Fruit fly (Drosophila melanogaster) whole organism, embryonic: Measurements from ENCODE around the gene CNMaR.
A peak's percentile ranks its signal among the peaks of the same experiment; 100 is the strongest.

Source experiments
- C15 ChIP-seq: fragments of 200-800 bp; sonication (Bioruptor generic); IDR thresholded peaks from 3 replicates; pipeline ENCODE4 v1.3.6; 2022; ENCODE audit warnings: missing biosample characterization, missing genetic modification characterization
- CG11093 ChIP-seq: fragments of 200-800 bp; sonication (Bioruptor generic); IDR thresholded peaks from 3 replicates; pipeline ENCODE4 v1.3.6; 2022; ENCODE audit warnings: missing biosample characterization, missing genetic modification characterization
- CG11398 ChIP-seq: fragments of 200-800 bp; sonication (Bioruptor generic); optimal IDR thresholded peaks from 2 replicates; lab custom pipeline; 2016; ENCODE audit warnings: missing biosample characterization, missing genetic modification characterization
- CG11560 ChIP-seq: fragments of 200-800 bp; sonication (Bioruptor generic); IDR thresholded peaks from 3 replicates; pipeline ENCODE4 v1.3.6; 2022; ENCODE audit warnings: missing biosample characterization, missing genetic modification characterization
- CG11723 ChIP-seq: fragments of 200-800 bp; sonication (Bioruptor generic); optimal IDR thresholded peaks from 2 replicates; lab custom pipeline; 2017; ENCODE audit warnings: missing biosample characterization, mild to moderate bottlenecking, missing genetic modification characterization
- CG12071 ChIP-seq: fragments of 200-800 bp; sonication (Bioruptor generic); optimal IDR thresholded peaks from 3 replicates; lab custom pipeline; 2018; ENCODE audit warnings: missing biosample characterization, mild to moderate bottlenecking, missing genetic modification characterization
- CG12236 ChIP-seq: fragments of 200-800 bp; sonication (Bioruptor generic); optimal IDR thresholded peaks from 2 replicates; lab custom pipeline; 2016; ENCODE audit warnings: missing biosample characterization, missing genetic modification characterization
- CG12744 ChIP-seq: fragments of 200-800 bp; sonication (Bioruptor generic); optimal IDR thresholded peaks from 2 replicates; lab custom pipeline; 2016; ENCODE audit warnings: missing biosample characterization, missing genetic modification characterization
- CG14710 ChIP-seq: fragments of 200-800 bp; sonication (Bioruptor generic); optimal IDR thresholded peaks from 3 replicates; lab custom pipeline; 2019; ENCODE audit warnings: missing biosample characterization, mild to moderate bottlenecking, missing genetic modification characterization, moderate library complexity
- CG16779 ChIP-seq: fragments of 200-800 bp; sonication (Bioruptor generic); IDR thresholded peaks from 2 replicates; pipeline ENCODE4 v1.3.6; 2022; ENCODE audit warnings: missing biosample characterization, missing genetic modification characterization
- CG16815 ChIP-seq: fragments of 200-800 bp; sonication (Bioruptor generic); optimal IDR thresholded peaks from 3 replicates; lab custom pipeline; 2017; ENCODE audit warnings: missing biosample characterization, mild to moderate bottlenecking, missing genetic modification characterization
- CG18764 ChIP-seq: fragments of 200-800 bp; sonication (Bioruptor generic); optimal IDR thresholded peaks from 3 replicates; lab custom pipeline; 2016; ENCODE audit warnings: missing biosample characterization, missing genetic modification characterization
- CG2712 ChIP-seq: fragments of 200-800 bp; optimal IDR thresholded peaks from 3 replicates; lab custom pipeline; 2019; ENCODE audit warnings: missing biosample characterization, mild to moderate bottlenecking, missing genetic modification characterization, moderate library complexity
- CG30403 ChIP-seq: fragments of 200-800 bp; sonication (Bioruptor generic); optimal IDR thresholded peaks from 3 replicates; lab custom pipeline; 2016; ENCODE audit warnings: missing biosample characterization, missing genetic modification characterization
- CG32772 ChIP-seq: fragments of 200-800 bp; sonication (Bioruptor generic); IDR thresholded peaks from 2 replicates; pipeline ENCODE4 v1.3.6; 2022; ENCODE audit warnings: missing biosample characterization, missing genetic modification characterization
- CG3847 ChIP-seq: fragments of 200-800 bp; sonication (Bioruptor generic); IDR thresholded peaks from 2 replicates; pipeline ENCODE4 v1.3.6; 2022; ENCODE audit warnings: missing biosample characterization, missing genetic modification characterization
- CG5953 ChIP-seq: fragments of 200-800 bp; sonication (Bioruptor generic); IDR thresholded peaks from 2 replicates; pipeline ENCODE4 v1.3.6; 2022; ENCODE audit warnings: missing biosample characterization, missing genetic modification characterization
- CG6689 ChIP-seq: fragments of 200-800 bp; sonication (Bioruptor generic); IDR thresholded peaks from 2 replicates; pipeline ENCODE4 v1.3.6; 2022; ENCODE audit warnings: missing biosample characterization, missing genetic modification characterization
- CG6854 ChIP-seq: fragments of 200-800 bp; sonication (Bioruptor generic); optimal IDR thresholded peaks from 3 replicates; lab custom pipeline; 2017; ENCODE audit warnings: missing biosample characterization, mild to moderate bottlenecking, missing genetic modification characterization
- CG7271 ChIP-seq: fragments of 200-800 bp; sonication (Bioruptor generic); optimal IDR thresholded peaks from 2 replicates; lab custom pipeline; 2018; ENCODE audit warnings: missing biosample characterization, mild to moderate bottlenecking, missing genetic modification characterization, moderate library complexity
- CG8388 ChIP-seq: fragments of 200-800 bp; sonication (Bioruptor generic); optimal IDR thresholded peaks from 2 replicates; lab custom pipeline; 2019; ENCODE audit warnings: missing biosample characterization, mild to moderate bottlenecking, missing genetic modification characterization, moderate library complexity
- CG8478 ChIP-seq: fragments of >200 bp; optimal IDR thresholded peaks from 2 replicates; lab custom pipeline; 2018
- Eip74EF ChIP-seq, 2 experiments: fragments of 200-800 bp in 1 of 2; fragments of >200 bp in 1 of 2; sonication (Bioruptor generic) in 1 of 2; optimal IDR thresholded peaks; 2 replicates each; lab custom pipeline; 2017 to 2019; ENCODE audit warnings: missing biosample characterization in 2 of 2, missing genetic modification characterization in 2 of 2, mild to moderate bottlenecking in 1 of 2, moderate library complexity in 1 of 2
- HLH4C ChIP-seq: fragments of 200-800 bp; sonication (Bioruptor generic); IDR thresholded peaks from 3 replicates; pipeline ENCODE4 v1.3.6; 2022; ENCODE audit warnings: missing biosample characterization, missing genetic modification characterization; ENCODE audit not compliant: partially characterized antibody
- Hey ChIP-seq: fragments of 200-800 bp; sonication (Bioruptor generic); optimal IDR thresholded peaks from 3 replicates; lab custom pipeline; 2018; ENCODE audit warnings: missing biosample characterization, mild to moderate bottlenecking, missing genetic modification characterization
- HmgD ChIP-seq: fragments of 200-800 bp; sonication (Bioruptor generic); optimal IDR thresholded peaks from 3 replicates; lab custom pipeline; 2016; ENCODE audit warnings: missing biosample characterization, missing genetic modification characterization
- Lim3 ChIP-seq: fragments of 200-800 bp; sonication (Bioruptor generic); IDR thresholded peaks from 2 replicates; pipeline ENCODE4 v1.3.6; 2022; ENCODE audit warnings: missing biosample characterization, missing genetic modification characterization
- Oli ChIP-seq: fragments of 200-800 bp; sonication (Bioruptor generic); optimal IDR thresholded peaks from 2 replicates; lab custom pipeline; 2018; ENCODE audit warnings: missing biosample characterization, mild to moderate bottlenecking, missing genetic modification characterization, moderate library complexity
- Ptx1 ChIP-seq: fragments of 200-800 bp; sonication (Bioruptor generic); IDR thresholded peaks from 2 replicates; pipeline ENCODE4 v1.3.6; 2022; ENCODE audit warnings: missing biosample characterization, missing genetic modification characterization
- Side ChIP-seq: fragments of 200-800 bp; sonication (Bioruptor generic); optimal IDR thresholded peaks from 2 replicates; lab custom pipeline; 2016; ENCODE audit warnings: missing biosample characterization, missing genetic modification characterization
- Sin3A ChIP-seq: fragments of >200 bp; optimal IDR thresholded peaks from 2 replicates; lab custom pipeline; 2018
- bab2 ChIP-seq: fragments of 200-800 bp; sonication (Bioruptor generic); optimal IDR thresholded peaks from 2 replicates; lab custom pipeline; 2016; ENCODE audit warnings: missing biosample characterization, missing genetic modification characterization
- crp ChIP-seq, 2 experiments: fragments of 200-800 bp; sonication (Bioruptor generic); optimal IDR thresholded peaks; 2 replicates in 1 of 2; 3 replicates in 1 of 2; lab custom pipeline; 2017; ENCODE audit warnings: missing biosample characterization in 2 of 2, missing genetic modification characterization in 2 of 2, mild to moderate bottlenecking in 1 of 2, moderate library complexity in 1 of 2
- dpn ChIP-seq, 2 experiments: fragments of 200-800 bp; sonication (Bioruptor generic); optimal IDR thresholded peaks; 3 replicates each; lab custom pipeline; 2016; ENCODE audit warnings: missing biosample characterization in 2 of 2, missing genetic modification characterization in 2 of 2
- fd3F ChIP-seq: fragments of 200-800 bp; sonication (Bioruptor generic); optimal IDR thresholded peaks from 2 replicates; lab custom pipeline; 2018; ENCODE audit warnings: missing biosample characterization, mild to moderate bottlenecking, missing genetic modification characterization, moderate library complexity
- fd96Cb ChIP-seq: fragments of 200-800 bp; sonication (Bioruptor generic); optimal IDR thresholded peaks from 2 replicates; lab custom pipeline; 2018; ENCODE audit warnings: missing biosample characterization, mild to moderate bottlenecking, missing genetic modification characterization, moderate library complexity
- ftz-f1 ChIP-seq: fragments of 200-800 bp; sonication (Bioruptor generic); optimal IDR thresholded peaks from 2 replicates; lab custom pipeline; 2016; ENCODE audit warnings: missing biosample characterization, missing genetic modification characterization
- gcm2 ChIP-seq: fragments of 200-800 bp; sonication (Bioruptor generic); optimal IDR thresholded peaks from 2 replicates; lab custom pipeline; 2016; ENCODE audit warnings: missing biosample characterization, missing genetic modification characterization
- maf-S ChIP-seq: fragments of 200-800 bp; sonication (Bioruptor generic); optimal IDR thresholded peaks from 2 replicates; lab custom pipeline; 2016; ENCODE audit warnings: missing biosample characterization, missing genetic modification characterization
- nom ChIP-seq: fragments of 200-800 bp; sonication (Bioruptor generic); optimal IDR thresholded peaks from 2 replicates; lab custom pipeline; 2017; ENCODE audit warnings: missing biosample characterization, missing genetic modification characterization, mild to moderate bottlenecking, moderate library complexity, missing genetic modification reagents
- p53 ChIP-seq: fragments of 200-800 bp; sonication (Bioruptor generic); optimal IDR thresholded peaks from 2 replicates; lab custom pipeline; 2016; ENCODE audit warnings: missing biosample characterization, missing genetic modification characterization
- pum ChIP-seq: fragments of 200-800 bp; sonication (Bioruptor generic); optimal IDR thresholded peaks from 2 replicates; lab custom pipeline; 2016; ENCODE audit warnings: missing biosample characterization, missing genetic modification characterization
- salm ChIP-seq: fragments of 200-800 bp; sonication (Bioruptor generic); optimal IDR thresholded peaks from 2 replicates; lab custom pipeline; 2018; ENCODE audit warnings: missing biosample characterization, mild to moderate bottlenecking, missing genetic modification characterization
- sisA ChIP-seq: fragments of 200-800 bp; sonication (Bioruptor generic); IDR thresholded peaks from 2 replicates; pipeline ENCODE4 v1.3.6; 2022; ENCODE audit warnings: missing biosample characterization, missing genetic modification characterization
- sna ChIP-seq: fragments of 200-800 bp; sonication (Bioruptor generic); IDR thresholded peaks from 2 replicates; pipeline ENCODE4 v1.3.6; 2022; ENCODE audit warnings: missing biosample characterization, missing genetic modification characterization; ENCODE audit not compliant: partially characterized antibody
- trem ChIP-seq: fragments of 200-800 bp; optimal IDR thresholded peaks from 3 replicates; lab custom pipeline; 2019; ENCODE audit warnings: missing biosample characterization, mild to moderate bottlenecking, missing genetic modification characterization, moderate library complexity
- vfl ChIP-seq: fragments of 200-800 bp; sonication (Bioruptor generic); optimal IDR thresholded peaks from 2 replicates; lab custom pipeline; 2016; ENCODE audit warnings: missing biosample characterization, missing genetic modification characterization
- vnd ChIP-seq: fragments of 200-800 bp; sonication (Bioruptor generic); IDR thresholded peaks from 3 replicates; pipeline ENCODE4 v1.3.6; 2022; ENCODE audit warnings: missing biosample characterization, missing genetic modification characterization; ENCODE audit not compliant: partially characterized antibody
- zen ChIP-seq: fragments of 200-800 bp; sonication (Bioruptor generic); optimal IDR thresholded peaks from 3 replicates; lab custom pipeline; 2018; ENCODE audit warnings: missing biosample characterization, mild to moderate bottlenecking, missing genetic modification characterization, moderate library complexity
- zfh2 ChIP-seq: fragments of 200-800 bp; sonication (Bioruptor generic); optimal IDR thresholded peaks from 2 replicates; lab custom pipeline; 2016; ENCODE audit warnings: missing biosample characterization, missing genetic modification characterization

Gene CNMaR

DNA sequence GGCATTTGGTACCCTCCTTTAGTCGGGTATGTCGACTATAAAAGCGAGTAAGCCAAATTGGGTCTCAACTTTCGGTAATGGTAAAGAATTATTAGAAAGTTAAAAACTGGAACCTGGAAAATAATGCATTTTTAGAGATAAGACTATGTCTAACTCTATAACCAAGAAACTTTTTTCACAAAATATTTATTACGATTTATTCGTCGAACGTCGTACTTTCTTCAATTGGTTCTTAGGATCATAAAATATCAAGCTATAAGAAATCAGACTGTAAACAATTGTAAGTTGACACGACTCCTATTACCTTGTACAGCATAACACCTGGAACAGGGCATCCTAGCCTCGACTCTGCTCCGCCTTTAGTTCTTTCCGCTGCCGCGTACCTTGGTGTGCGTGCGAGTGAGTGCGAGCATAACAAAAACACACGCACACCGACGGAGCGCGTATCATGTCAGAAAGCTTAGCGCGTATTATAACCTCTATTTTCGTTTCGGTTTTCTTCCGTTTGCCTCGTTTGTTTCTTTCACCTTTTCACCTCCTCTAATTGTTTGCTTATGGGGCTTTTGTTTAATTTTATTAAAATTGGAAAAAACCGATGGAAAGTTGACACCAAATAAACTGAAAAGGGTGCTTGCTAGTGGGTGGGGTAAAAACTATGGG lies 49.1 kb downstream of the CNMaR start (continued):
- TF ChIP-seq CG11093 (GFP tag; lab: Robert Waterston, UW): peak; percentile 88
- peak; percentile 24 for TF ChIP-seq ftz-f1 (GFP tag; lab: Kevin White, UChicago)
- no peak for TF ChIP-seq HLH4C (GFP tag; lab: Robert Waterston, UW)
- peak; percentile 90 for TF ChIP-seq sisA (GFP tag; lab: Robert Waterston, UW)
- peak; percentile 95 for TF ChIP-seq CG11723 (GFP tag; lab: Kevin White, UChicago)
- TF ChIP-seq CG32772: peak; percentile 86
- peak; percentile 54 for TF ChIP-seq Hey (tag; lab: Kevin White, UChicago)
- peak; percentile 93 for TF ChIP-seq CG11398
- TF ChIP-seq CG8478 (lab: Kevin White, UChicago): no peak
- TF ChIP-seq salm (tag; lab: Kevin White, UChicago): peak; percentile 81
- TF ChIP-seq vnd (GFP tag; lab: Robert Waterston, UW): no peak
- TF ChIP-seq CG6854 (GFP tag; lab: Kevin White, UChicago): peak; percentile 95
- peak; percentile 93 for TF ChIP-seq Ptx1
- peak; percentile 59; the same call in 1 of the 2 replicates for TF ChIP-seq CG16779 (GFP tag; lab: Robert Waterston, UW)
- peak; percentile 97 for TF ChIP-seq pum (GFP tag; lab: Kevin White, UChicago)
- TF ChIP-seq CG2712: peak; percentile 96
- TF ChIP-seq sna (GFP tag; lab: Robert Waterston, UW): no peak
- TF ChIP-seq HmgD (GFP tag; lab: Kevin White, UChicago): peak; percentile 95
- TF ChIP-seq fd96Cb: peak; percentile 94
- TF ChIP-seq trem (tag; lab: Kevin White, UChicago): peak; percentile 78
- peak; percentile 97 for TF ChIP-seq zfh2
- peak; percentile 96 for TF ChIP-seq CG16815 (GFP tag; lab: Kevin White, UChicago)
- TF ChIP-seq dpn (GFP tag; optimal IDR thresholded peaks at IDR 0.05; lab: Kevin White, UChicago): peak; percentile 96 to 98
- TF ChIP-seq fd3F (GFP tag; lab: Kevin White, UChicago): peak; percentile 93
- peak in 1 of 2 experiments; percentile 95 for TF ChIP-seq Eip74EF (GFP tag; optimal IDR thresholded peaks at IDR 0.05; lab: Kevin White, UChicago)
- TF ChIP-seq CG12071 (GFP tag; lab: Kevin White, UChicago): peak; percentile 81
- peak; percentile 72 for TF ChIP-seq nom (GFP tag; lab: Kevin White, UChicago)
- TF ChIP-seq CG18764 (GFP tag; lab: Kevin White, UChicago): peak; percentile 89
- TF ChIP-seq CG12236: peak; percentile 94
- peak; percentile 69; the same call in 1 of the 3 replicates for TF ChIP-seq C15 (GFP tag; lab: Robert Waterston, UW)
- TF ChIP-seq CG7271: no peak
- TF ChIP-seq CG12744 (GFP tag; lab: Kevin White, UChicago): peak; percentile 93
- peak; percentile 91 for TF ChIP-seq CG8388 (GFP tag; lab: Kevin White, UChicago)
- TF ChIP-seq Oli (tag; lab: Kevin White, UChicago): peak; percentile 98
- peak; percentile 93 for TF ChIP-seq vfl (GFP tag; lab: Kevin White, UChicago)
- TF ChIP-seq Sin3A: no peak
- TF ChIP-seq CG5953 (GFP tag; lab: Robert Waterston, UW): no peak; the same call in 1 of the 2 replicates
- peak; percentile 97 for TF ChIP-seq maf-S (GFP tag; lab: Kevin White, UChicago)
- TF ChIP-seq CG11560: peak; percentile 78
- peak; percentile 91 for TF ChIP-seq gcm2 (GFP tag; lab: Kevin White, UChicago)
- TF ChIP-seq Lim3: peak; percentile 68
- TF ChIP-seq zen (tag; lab: Kevin White, UChicago): peak; percentile 74
- TF ChIP-seq CG30403 (GFP tag; lab: Kevin White, UChicago): peak; percentile 99
- peak; percentile 94 for TF ChIP-seq CG6689
- TF ChIP-seq CG14710: peak; percentile 94
- peak; percentile 97 for TF ChIP-seq bab2 (GFP tag; lab: Kevin White, UChicago)
- TF ChIP-seq crp (GFP tag; optimal IDR thresholded peaks at IDR 0.05; lab: Kevin White, UChicago): peak in 1 of 2 experiments; percentile 66
- TF ChIP-seq Side: peak; percentile 97
- TF ChIP-seq CG3847 (GFP tag; lab: Robert Waterston, UW): peak; percentile 92
- peak; percentile 87 for TF ChIP-seq p53 (GFP tag; lab: Kevin White, UChicago)
